Fruit fly (Drosophila melanogaster) whole organism, larva: ENCODE results near the gene CG32647.

Source experiments
- noc ChIP-seq: fragments of 200-800 bp; sonication (Bioruptor generic); optimal IDR thresholded peaks from 3 replicates; lab custom pipeline; 2019; ENCODE audit warnings: missing biosample characterization, mild to moderate bottlenecking, missing genetic modification characterization, moderate library complexity

CG32647 gene

dm6 chrX:12784690-12785441, at the start of gene CG32647:
Gene CG32647 (minus strand): TSS chrX:12784958.
- no peak for TF ChIP-seq noc (tag; lab: Kevin White, UChicago)

- no peak for TF ChIP-seq noc (tag; lab: Kevin White, UChicago)
Observed at dm6 chrX:12831323-12831722, 46.6 kb upstream of the CG32647 start.

- TF ChIP-seq noc (tag; lab: Kevin White, UChicago), result no peak
Observed at dm6 chrX:12821556-12821955, 36.8 kb upstream of the CG32647 start.

- TF ChIP-seq noc (tag; lab: Kevin White, UChicago), result no peak
Observed at dm6 chrX:12801357-12801756, 16.6 kb upstream of the CG32647 start, which contains the start of gene Nep6. Gene Nep6 (plus strand): TSS chrX:12801661.

- no peak for TF ChIP-seq noc (tag; lab: Kevin White, UChicago)
Observed at dm6 chrX:12777763-12778408, 6.9 kb downstream of the CG32647 start.

- TF ChIP-seq noc (tag; lab: Kevin White, UChicago), result peak; percentile 81
Observed at dm6 chrX:12777195-12777594, 7.6 kb downstream of the CG32647 start.

- no peak for TF ChIP-seq noc (tag; lab: Kevin White, UChicago)
Observed at dm6 chrX:12766286-12766685, 18.5 kb downstream of the CG32647 start.

- no peak for TF ChIP-seq noc (tag; lab: Kevin White, UChicago)
Observed at dm6 chrX:12765736-12766135, 19.0 kb downstream of the CG32647 start.

dm6 chrX:12765076-12765475, 19.7 kb downstream of the CG32647 start, which contains the start of gene Agpat1:
Gene Agpat1 (plus strand): TSS chrX:12765266.
- no peak for TF ChIP-seq noc (tag; lab: Kevin White, UChicago)

- no peak for TF ChIP-seq noc (tag; lab: Kevin White, UChicago)
Observed at dm6 chrX:12764640-12765039, 20.1 kb downstream of the CG32647 start.

dm6 chrX:12763467-12763866, 21.3 kb downstream of the CG32647 start, which contains the start of gene pira:
Gene pira (minus strand): TSS chrX:12763611.
- no peak for TF ChIP-seq noc (tag; lab: Kevin White, UChicago)

- peak; percentile 48 for TF ChIP-seq noc (tag; lab: Kevin White, UChicago)
Observed at dm6 chrX:12760466-12761133, 24.2 kb downstream of the CG32647 start, which contains the start of gene Paics. Gene Paics (minus strand): TSS chrX:12760617.

- no peak for TF ChIP-seq noc (tag; lab: Kevin White, UChicago)
Observed at dm6 chrX:12759162-12759561, 25.6 kb downstream of the CG32647 start.

dm6 chrX:12757075-12757474, 27.7 kb downstream of the CG32647 start:
- no peak for TF ChIP-seq noc (tag; lab: Kevin White, UChicago)

dm6 chrX:12756374-12756721, 28.4 kb downstream of the CG32647 start:
- TF ChIP-seq noc (tag; lab: Kevin White, UChicago), result no peak
